Worm (Caenorhabditis elegans): ENCODE data around the gene tag-30.

tag-30 gene

DNA sequence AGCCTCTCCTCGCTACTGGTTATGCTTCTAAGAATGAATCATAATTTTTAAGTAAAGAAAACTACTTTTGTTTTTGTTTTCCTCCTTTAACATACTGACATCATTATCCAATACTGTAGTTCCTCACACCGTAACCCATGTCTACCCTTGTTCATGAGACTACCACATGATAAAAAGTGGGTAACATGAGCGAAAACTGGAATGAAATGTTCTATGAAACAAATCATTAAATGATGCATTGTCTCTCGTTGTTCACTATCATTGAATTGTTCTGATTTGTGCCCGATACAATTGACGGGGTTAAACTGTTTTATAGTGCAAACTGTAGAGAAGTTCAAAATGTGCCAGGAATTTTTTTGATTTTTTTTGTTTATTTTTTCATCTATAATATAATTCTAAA, 42.8 kb upstream of the tag-30 start (continued):
- no peak for TF ChIP-seq hmg-1.1 (GFP tag; IDR thresholded peaks at IDR 0.05)

DNA sequence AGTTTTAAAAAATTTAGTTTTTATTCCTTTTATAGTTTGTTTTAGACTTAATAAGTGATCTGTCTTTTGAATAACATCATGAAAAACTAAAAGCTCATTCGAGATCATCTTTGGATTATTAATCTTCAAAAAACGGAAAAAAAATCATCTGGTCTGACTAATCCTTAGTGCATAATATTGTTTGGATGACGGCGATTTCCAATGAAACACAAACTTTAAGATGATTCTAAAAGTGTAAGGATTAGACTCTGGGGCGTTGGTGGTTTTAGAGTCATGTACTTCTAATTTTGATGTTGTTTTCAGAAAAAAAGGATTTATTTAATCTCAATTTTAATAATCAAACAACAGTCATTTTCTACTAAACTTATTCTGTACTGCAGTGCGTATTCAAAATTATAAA, 38.4 kb upstream of the tag-30 start:
- TF ChIP-seq hlh-30 (tag; optimal IDR thresholded peaks at IDR 0.05; ENCODE audit: insufficient read depth) (no peak), zag-1 (tag; optimal IDR thresholded peaks at IDR 0.05) (no peak), zfp-3 (GFP tag; conservative IDR thresholded peaks at IDR 0.05) (no peak), fos-1 (tag; optimal IDR thresholded peaks at IDR 0.05) (no peak), ceh-32 (tag; optimal IDR thresholded peaks at IDR 0.05; ENCODE audit: poor library complexity) (no peak), lin-38 (GFP tag; IDR thresholded peaks at IDR 0.05) (no peak), daf-8 (GFP tag; IDR thresholded peaks at IDR 0.05) (no peak), dve-1 (tag; optimal IDR thresholded peaks at IDR 0.05; ENCODE audit: insufficient read depth) (no peak), pha-4 (GFP tag; IDR thresholded peaks at IDR 0.05) (no peak), pha-4 (tag; optimal IDR thresholded peaks at IDR 0.05) (no peak), lin-15B (tag; optimal IDR thresholded peaks at IDR 0.05) (no peak), nhr-41 (GFP tag; IDR thresholded peaks at IDR 0.05) (no peak)

DNA sequence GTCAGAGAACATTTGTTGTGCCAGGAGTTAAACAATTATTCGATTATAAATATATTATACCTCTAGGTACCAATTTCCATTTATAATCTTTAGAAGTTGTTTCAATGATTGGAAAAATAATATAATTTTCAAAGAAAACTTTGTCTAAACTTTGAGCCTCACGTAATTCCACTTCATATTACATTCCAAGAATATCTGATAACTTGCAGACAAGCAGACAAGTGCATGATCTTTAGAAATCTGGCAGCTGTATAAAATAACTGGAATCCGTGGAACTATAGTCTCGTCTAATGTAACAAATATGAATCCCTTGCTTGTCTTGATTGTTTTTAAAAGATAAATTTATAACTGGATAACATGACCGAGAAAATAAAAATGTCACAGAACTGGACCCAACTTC, 37.6 kb upstream of the tag-30 start:
- TF ChIP-seq daf-8 (GFP tag; IDR thresholded peaks at IDR 0.05) = no peak
- TF ChIP-seq aha-1 (tag) = no peak
- no peak for TF ChIP-seq attf-4 (tag; optimal IDR thresholded peaks at IDR 0.05)
- TF ChIP-seq php-3 (GFP tag; IDR thresholded peaks at IDR 0.05) = no peak
- no peak for TF ChIP-seq ceh-20 (GFP tag; IDR thresholded peaks at IDR 0.05)
- no peak for TF ChIP-seq dmd-9 (GFP tag; IDR thresholded peaks at IDR 0.05)

DNA sequence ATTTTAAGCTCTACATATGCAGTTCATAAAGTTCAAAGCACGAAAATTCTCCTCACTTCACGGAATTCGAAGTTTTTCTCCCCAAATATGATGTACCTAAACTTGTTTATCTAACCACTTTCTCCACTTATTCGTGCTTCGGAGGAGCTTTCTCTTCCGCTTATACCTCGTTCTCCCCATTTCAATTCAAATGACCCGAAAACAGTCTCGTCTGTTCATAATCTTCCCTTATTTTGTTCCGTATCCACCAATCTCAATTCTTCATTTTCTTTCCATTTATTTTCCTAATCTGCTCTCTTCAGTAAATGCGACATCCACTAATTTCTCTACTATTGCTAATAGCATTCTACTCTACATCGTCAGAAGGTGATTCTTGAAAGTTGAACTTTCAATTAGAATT, 30.4 kb upstream of the tag-30 start, which contains the start of gene let-653:
let-653 (plus strand) TSS at position 301 of the 400 bp plus-strand sequence.
- TF ChIP-seq ctbp-1 (GFP tag; IDR thresholded peaks at IDR 0.05) (no peak), ZK546.5 (tag; optimal IDR thresholded peaks at IDR 0.05) (no peak), nhr-25 (tag; optimal IDR thresholded peaks at IDR 0.05; ENCODE audit: borderline replicate concordance, insufficient read depth) (peak; percentile 12), nhr-77 (tag; optimal IDR thresholded peaks at IDR 0.05) (no peak), ZK337.2 (GFP tag; IDR thresholded peaks at IDR 0.05) (no peak), madf-9 (GFP tag; conservative IDR thresholded peaks at IDR 0.05) (no peak)

DNA sequence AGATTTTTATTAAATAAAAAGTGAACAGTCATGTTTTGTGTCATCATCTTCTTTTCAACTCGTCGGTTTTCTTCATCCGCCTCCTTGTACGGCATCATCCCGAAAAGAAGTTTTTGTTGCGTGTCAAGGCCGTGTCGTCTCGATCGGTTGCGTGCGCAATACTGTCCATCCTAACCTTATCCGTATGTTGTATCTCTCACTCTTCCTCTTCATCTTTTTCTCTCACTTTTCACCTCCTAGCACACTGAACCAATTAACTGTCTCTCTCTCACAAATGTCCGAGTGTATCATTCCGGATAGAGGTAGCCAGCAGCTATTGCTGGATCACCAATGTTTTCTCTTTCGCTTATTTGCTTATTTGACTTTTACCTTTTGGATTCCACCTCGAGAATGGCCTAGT, 28.5 kb upstream of the tag-30 start:
- TF ChIP-seq nhr-25 (tag; optimal IDR thresholded peaks at IDR 0.05; ENCODE audit: borderline replicate concordance, insufficient read depth) = peak; percentile 43
- no peak for TF ChIP-seq ceh-82 (tag; optimal IDR thresholded peaks at IDR 0.05)
- no peak for TF ChIP-seq unc-130 (GFP tag; optimal IDR thresholded peaks at IDR 0.05)
- peak; percentile 63 for TF ChIP-seq nhr-28 (tag; optimal IDR thresholded peaks at IDR 0.05)
- TF ChIP-seq ceh-32 (tag; optimal IDR thresholded peaks at IDR 0.05; ENCODE audit: poor library complexity) = no peak
- no peak for TF ChIP-seq lin-1 (GFP tag; IDR thresholded peaks at IDR 0.05)
- no peak for TF ChIP-seq fos-1 (tag; optimal IDR thresholded peaks at IDR 0.05)
- TF ChIP-seq tra-1 (GFP tag; IDR thresholded peaks at IDR 0.05) = no peak
- TF ChIP-seq mdl-1 (tag; optimal IDR thresholded peaks at IDR 0.05) = peak in 1 of 2 experiments; percentile 10

DNA sequence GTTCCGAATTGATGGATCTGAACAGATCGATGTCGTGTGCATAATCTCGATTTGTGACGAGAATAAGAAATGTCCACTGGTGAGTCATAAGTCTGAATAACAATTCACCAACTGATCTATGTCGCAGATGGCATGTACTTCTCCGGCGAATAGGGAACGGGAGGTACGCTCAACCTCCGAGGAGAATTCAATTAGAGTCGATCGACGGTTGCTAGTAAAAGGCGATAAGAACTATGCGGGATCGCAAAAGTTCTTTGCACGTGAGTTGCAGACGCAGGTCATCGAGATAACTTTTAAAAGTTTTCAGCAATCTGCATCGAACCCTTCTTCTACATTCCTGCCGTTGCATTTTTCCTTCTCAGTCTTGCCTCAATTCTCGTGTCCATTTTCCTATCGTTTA, 27.6 kb upstream of the tag-30 start:
- TF ChIP-seq ceh-62 (tag; optimal IDR thresholded peaks at IDR 0.05) (no peak), F44E2.7 (GFP tag; IDR thresholded peaks at IDR 0.05) (no peak)
